Fruit fly (Drosophila melanogaster) Kc167 (cell line): ENCODE measurements around the gene CG33060.

Source experiments
- Myc ChIP-seq: fragments of >200 bp; optimal IDR thresholded peaks from 2 replicates; lab custom pipeline; 2017; ENCODE audit warnings: missing external identifiers
- psq ChIP-seq: fragments of >200 bp; optimal IDR thresholded peaks from 2 replicates; lab custom pipeline; 2017; ENCODE audit warnings: missing external identifiers
- ttk ChIP-seq: sonication (Bioruptor generic); optimal IDR thresholded peaks from 2 replicates; lab custom pipeline; 2017; ENCODE audit warnings: missing external identifiers

- TF ChIP-seq ttk (no peak), psq (lab: Kevin White, UChicago) (no peak), Myc (lab: Kevin White, UChicago) (no peak)
Observed at dm6 chr3L:16295447-16295846, 35.4 kb upstream of the CG33060 start, which contains the start of gene CG4962.
